Fruit fly (Drosophila melanogaster): ENCODE data around the gene CG6026.

The CG6026 gene

DNA sequence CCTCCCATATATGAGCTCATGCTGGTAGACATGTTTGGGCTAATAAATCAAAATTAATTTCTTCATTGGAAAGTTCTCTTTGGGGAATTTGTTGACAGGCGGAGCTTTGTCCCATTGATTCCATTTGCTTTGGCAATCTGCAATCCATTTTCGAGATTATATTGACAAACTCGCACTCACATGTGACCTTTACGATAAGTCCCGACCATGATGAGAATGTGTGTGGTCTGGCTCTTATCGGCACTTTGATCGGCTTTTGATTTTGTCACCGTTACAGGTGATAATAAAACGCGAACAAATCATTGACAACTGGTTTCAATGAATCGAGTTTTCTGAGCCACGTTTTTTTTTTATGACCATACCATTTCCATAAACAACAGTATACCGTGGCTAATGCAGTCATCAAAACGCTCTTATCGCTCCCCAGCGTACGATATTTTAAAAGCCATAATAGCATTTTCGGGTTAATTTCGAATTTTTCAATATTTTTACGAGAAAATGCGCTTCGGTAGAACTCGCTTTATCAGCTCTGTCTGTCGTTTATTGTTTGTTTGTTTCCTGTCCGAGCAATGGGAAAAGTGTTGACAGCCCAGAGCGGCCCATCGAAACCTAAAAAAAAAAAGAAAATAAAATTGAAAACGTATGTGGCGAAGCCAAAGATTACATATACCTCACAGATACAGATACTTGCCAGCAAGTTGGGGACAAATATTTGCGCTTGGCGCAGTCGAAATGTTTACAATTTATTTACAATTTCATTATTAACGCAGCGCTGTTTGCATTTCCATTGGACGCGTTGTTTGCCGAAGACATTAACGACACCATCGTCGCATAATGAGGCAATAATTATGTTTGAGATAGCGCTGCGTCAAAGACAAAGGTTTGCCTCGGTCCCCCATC is 35.7 kb upstream of the CG6026 start:
- TF ChIP-seq Dll (optimal IDR thresholded peaks at IDR 0.05) = no peak
- no peak for TF ChIP-seq psq (optimal IDR thresholded peaks at IDR 0.05)
- no peak for TF ChIP-seq pan (optimal IDR thresholded peaks at IDR 0.05)
- no peak for TF ChIP-seq CG8478 (optimal IDR thresholded peaks at IDR 0.05)
- TF ChIP-seq usp (GFP tag; optimal IDR thresholded peaks at IDR 0.05) = no peak
- no peak for TF ChIP-seq EcR (GFP tag; optimal IDR thresholded peaks at IDR 0.05)

dm6 chr3R:18998370-18998769 is 35.0 kb upstream of the CG6026 start:
- TF ChIP-seq EcR (GFP tag; optimal IDR thresholded peaks at IDR 0.05) = no peak

DNA sequence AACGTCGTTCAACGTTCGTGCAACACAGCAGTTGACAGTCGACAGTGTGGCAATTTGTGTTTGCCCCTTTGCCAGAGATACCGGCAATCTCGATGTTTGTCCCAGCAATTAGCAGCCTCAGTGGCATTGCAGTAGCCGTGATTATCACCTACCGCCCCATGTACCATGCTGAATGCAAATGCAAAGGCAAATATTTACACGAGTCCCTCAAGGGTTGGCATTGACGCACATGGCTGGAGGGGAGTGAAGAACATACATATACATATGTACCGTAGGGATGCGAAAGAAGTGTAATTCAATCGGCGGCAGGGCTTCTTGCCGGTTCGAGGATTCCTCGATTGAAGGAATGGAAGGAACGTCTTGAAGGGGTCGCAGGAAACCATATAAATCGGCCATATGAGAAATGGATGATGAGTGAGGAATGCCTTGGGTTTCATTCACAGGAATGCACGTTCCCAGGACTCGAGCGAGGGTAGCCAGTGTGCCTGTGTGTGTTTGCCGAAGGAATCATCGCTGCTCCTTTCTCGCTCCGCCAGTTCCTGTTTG is 33.4 kb upstream of the CG6026 start:
- TF ChIP-seq Dll (optimal IDR thresholded peaks at IDR 0.05) = no peak
- no peak for TF ChIP-seq pan (optimal IDR thresholded peaks at IDR 0.05)
- TF ChIP-seq EcR (GFP tag; optimal IDR thresholded peaks at IDR 0.05) = no peak

dm6 chr3R:19001701-19002100 is 31.6 kb upstream of the CG6026 start:
- TF ChIP-seq pan (optimal IDR thresholded peaks at IDR 0.05) (no peak), EcR (GFP tag; optimal IDR thresholded peaks at IDR 0.05) (no peak), CG8478 (optimal IDR thresholded peaks at IDR 0.05) (no peak), Dll (optimal IDR thresholded peaks at IDR 0.05) (no peak), usp (GFP tag; optimal IDR thresholded peaks at IDR 0.05) (no peak), psq (optimal IDR thresholded peaks at IDR 0.05) (no peak)

dm6 chr3R:19010923-19011322 is 22.4 kb upstream of the CG6026 start:
- TF ChIP-seq pan (optimal IDR thresholded peaks at IDR 0.05) (no peak), EcR (GFP tag; optimal IDR thresholded peaks at IDR 0.05) (no peak)

DNA sequence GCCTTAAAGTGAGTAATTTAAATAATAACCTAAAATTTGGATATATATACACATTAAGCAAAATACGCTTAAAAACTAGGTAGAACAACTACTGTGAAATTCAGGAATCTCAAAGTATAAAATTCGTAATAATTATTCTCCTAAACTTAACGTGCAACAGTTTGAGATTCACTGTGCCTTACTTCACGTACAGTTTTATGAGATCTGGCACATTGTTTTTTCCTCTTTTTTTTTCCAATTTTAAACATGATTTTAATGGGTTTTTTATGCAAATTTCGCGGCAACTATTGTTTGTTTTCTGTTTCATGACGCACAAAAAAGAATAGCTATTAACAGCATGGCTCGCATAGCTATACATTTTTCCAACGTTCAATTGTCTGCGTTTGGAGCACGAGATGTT is 21.5 kb upstream of the CG6026 start:
- TF ChIP-seq usp (GFP tag; optimal IDR thresholded peaks at IDR 0.05) (no peak), psq (optimal IDR thresholded peaks at IDR 0.05) (no peak), pan (optimal IDR thresholded peaks at IDR 0.05) (no peak), CG8478 (optimal IDR thresholded peaks at IDR 0.05) (no peak)

DNA sequence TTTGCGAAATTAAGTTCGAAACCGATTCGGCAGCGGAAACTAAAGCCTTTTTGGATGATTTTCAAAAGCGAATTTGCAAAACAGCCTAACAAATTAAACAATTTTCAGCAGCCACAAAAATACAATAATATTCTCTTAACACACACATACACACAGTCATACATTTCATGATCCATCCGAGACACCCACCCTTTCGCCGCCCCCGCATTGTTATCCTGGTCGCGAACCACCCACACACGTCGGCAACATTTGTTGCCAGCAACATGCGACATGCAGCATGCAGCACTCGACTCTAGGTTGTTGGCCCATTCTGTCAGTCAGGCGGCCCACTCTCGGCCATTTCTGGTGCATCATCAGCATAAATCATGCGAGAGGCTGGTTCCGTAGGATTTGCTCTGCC is 19.3 kb upstream of the CG6026 start:
- TF ChIP-seq pan (optimal IDR thresholded peaks at IDR 0.05) = no peak
- TF ChIP-seq usp (GFP tag; optimal IDR thresholded peaks at IDR 0.05) = no peak
- no peak for TF ChIP-seq EcR (GFP tag; optimal IDR thresholded peaks at IDR 0.05)
- no peak for TF ChIP-seq Dll (optimal IDR thresholded peaks at IDR 0.05)
- no peak for TF ChIP-seq psq (optimal IDR thresholded peaks at IDR 0.05)
- no peak for TF ChIP-seq CG8478 (optimal IDR thresholded peaks at IDR 0.05)

- TF ChIP-seq CG8478 (optimal IDR thresholded peaks at IDR 0.05) (no peak), usp (GFP tag; optimal IDR thresholded peaks at IDR 0.05) (no peak), Dll (optimal IDR thresholded peaks at IDR 0.05) (no peak), pan (optimal IDR thresholded peaks at IDR 0.05) (no peak), EcR (GFP tag; optimal IDR thresholded peaks at IDR 0.05) (no peak), psq (optimal IDR thresholded peaks at IDR 0.05) (no peak)
Measured at dm6 chr3R:19014742-19015422, 18.5 kb upstream of the CG6026 start.

DNA sequence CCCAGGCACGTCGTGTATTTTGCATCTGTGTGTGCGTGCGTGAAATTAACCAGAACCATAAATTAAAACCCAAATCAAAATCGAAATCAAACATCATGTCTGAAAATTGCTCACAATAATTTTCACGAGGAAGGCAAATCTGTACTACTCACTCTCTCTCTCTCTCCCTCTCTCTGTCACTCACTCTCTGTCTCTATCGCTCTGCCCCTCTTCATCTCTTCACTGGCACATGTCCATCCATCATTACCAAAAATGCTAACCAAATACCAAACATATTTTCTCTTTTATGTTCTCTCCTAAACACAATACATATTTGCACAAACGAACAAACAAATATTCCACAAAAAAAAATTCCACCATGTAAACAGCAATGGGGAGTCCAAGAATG is 17.9 kb upstream of the CG6026 start:
- TF ChIP-seq EcR (GFP tag; optimal IDR thresholded peaks at IDR 0.05) (no peak), Dll (optimal IDR thresholded peaks at IDR 0.05) (no peak), psq (optimal IDR thresholded peaks at IDR 0.05) (no peak)

DNA sequence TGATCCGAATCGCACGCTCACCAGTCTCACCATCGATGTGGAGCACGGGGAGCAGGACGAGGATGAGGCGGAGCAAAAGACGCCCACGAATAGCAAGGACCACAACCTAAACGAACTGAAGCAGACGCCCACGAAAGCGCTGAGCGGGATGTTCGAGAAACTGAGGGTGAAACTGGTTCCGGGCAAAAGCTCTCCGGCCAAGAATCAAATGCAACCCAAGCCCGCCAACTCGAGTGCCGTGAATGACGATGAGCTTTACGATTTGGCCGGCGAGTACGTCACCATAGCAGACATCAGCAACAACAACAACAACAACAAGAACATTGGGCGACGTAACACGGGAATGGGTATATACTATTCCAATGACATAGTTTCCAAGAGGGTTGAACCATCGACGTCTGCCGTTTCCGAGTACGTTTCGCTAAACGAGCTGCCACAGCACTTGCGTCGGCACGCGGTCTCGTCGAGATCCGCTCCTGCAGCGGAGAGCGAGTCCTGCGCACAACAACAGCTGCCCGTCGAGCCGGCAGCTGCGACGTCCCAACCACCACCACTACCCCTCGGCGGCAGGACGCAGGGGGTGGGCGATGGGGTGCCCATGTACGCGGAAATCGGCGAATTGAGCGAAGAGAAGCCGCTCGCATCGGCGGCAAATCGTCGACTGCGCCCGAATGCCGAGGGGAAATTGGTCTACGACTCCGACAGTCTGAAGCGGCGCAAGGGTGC is 15.9 kb upstream of the CG6026 start:
- TF ChIP-seq usp (GFP tag; optimal IDR thresholded peaks at IDR 0.05) (no peak), pan (optimal IDR thresholded peaks at IDR 0.05) (no peak), Dll (optimal IDR thresholded peaks at IDR 0.05) (no peak), psq (optimal IDR thresholded peaks at IDR 0.05) (no peak), EcR (GFP tag; optimal IDR thresholded peaks at IDR 0.05) (no peak), CG8478 (optimal IDR thresholded peaks at IDR 0.05) (no peak)

dm6 chr3R:19023862-19024261 is 9.5 kb upstream of the CG6026 start, which contains the start of the genes CG6005 and CG14286:
TSS of gene CG6005 (minus strand) at chr3R:19024030.
TSS of gene CG14286 (plus strand) at chr3R:19024092.
- TF ChIP-seq CG8478 (optimal IDR thresholded peaks at IDR 0.05) (no peak), pan (optimal IDR thresholded peaks at IDR 0.05) (no peak), psq (optimal IDR thresholded peaks at IDR 0.05) (no peak), usp (GFP tag; optimal IDR thresholded peaks at IDR 0.05) (no peak), Dll (optimal IDR thresholded peaks at IDR 0.05) (no peak), EcR (GFP tag; optimal IDR thresholded peaks at IDR 0.05) (no peak)

- no peak for TF ChIP-seq psq (optimal IDR thresholded peaks at IDR 0.05)
- no peak for TF ChIP-seq pan (optimal IDR thresholded peaks at IDR 0.05)
- TF ChIP-seq CG8478 (optimal IDR thresholded peaks at IDR 0.05) = no peak
- no peak for TF ChIP-seq EcR (GFP tag; optimal IDR thresholded peaks at IDR 0.05)
- TF ChIP-seq Dll (optimal IDR thresholded peaks at IDR 0.05) = no peak
- TF ChIP-seq usp (GFP tag; optimal IDR thresholded peaks at IDR 0.05) = no peak
Measured at dm6 chr3R:19024761-19025160, 8.6 kb upstream of the CG6026 start, which contains the start of gene CG14285. TSS of gene CG14285 (plus strand) at chr3R:19025099.
